Fruit fly (Drosophila melanogaster) whole organism, embryonic: ENCODE data around the gene CG15043.

Source experiments
- ATbp ChIP-seq: fragments of 200-800 bp; sonication (Bioruptor generic); optimal IDR thresholded peaks from 2 replicates; lab custom pipeline; 2017; ENCODE audit warnings: missing biosample characterization, mild to moderate bottlenecking, missing genetic modification characterization, missing genetic modification reagents
- Adf1 ChIP-seq: fragments of 200-800 bp; sonication (Bioruptor generic); IDR thresholded peaks from 2 replicates; pipeline ENCODE4 v1.3.6; 2022; ENCODE audit warnings: missing biosample characterization, missing genetic modification characterization
- Bdp1 ChIP-seq: fragments of 200-800 bp; sonication (Bioruptor generic); optimal IDR thresholded peaks from 3 replicates; lab custom pipeline; 2016; ENCODE audit warnings: missing biosample characterization, missing genetic modification characterization
- CG11456 ChIP-seq: fragments of 200-800 bp; sonication (Bioruptor generic); IDR thresholded peaks from 3 replicates; pipeline ENCODE4 v1.3.6; 2022; ENCODE audit warnings: missing biosample characterization, missing genetic modification characterization
- CG11723 ChIP-seq: fragments of 200-800 bp; sonication (Bioruptor generic); optimal IDR thresholded peaks from 2 replicates; lab custom pipeline; 2017; ENCODE audit warnings: missing biosample characterization, mild to moderate bottlenecking, missing genetic modification characterization
- CG12155 ChIP-seq: fragments of 200-800 bp; sonication (Bioruptor generic); optimal IDR thresholded peaks from 3 replicates; lab custom pipeline; 2016; ENCODE audit warnings: missing biosample characterization, missing genetic modification characterization
- CG12236 ChIP-seq: fragments of 200-800 bp; sonication (Bioruptor generic); optimal IDR thresholded peaks from 2 replicates; lab custom pipeline; 2016; ENCODE audit warnings: missing biosample characterization, missing genetic modification characterization
- CG12299 ChIP-seq: fragments of 200-800 bp; sonication (Bioruptor generic); optimal IDR thresholded peaks from 2 replicates; lab custom pipeline; 2018; ENCODE audit warnings: missing biosample characterization, mild to moderate bottlenecking, missing genetic modification characterization
- CG1233 ChIP-seq: fragments of 200-800 bp; sonication (Bioruptor generic); optimal IDR thresholded peaks from 4 replicates; lab custom pipeline; 2018; ENCODE audit warnings: missing biosample characterization, mild to moderate bottlenecking, missing genetic modification characterization
- CG13123 ChIP-seq: fragments of 200-800 bp; sonication (Bioruptor generic); optimal IDR thresholded peaks from 2 replicates; lab custom pipeline; 2016; ENCODE audit warnings: missing biosample characterization, missing genetic modification characterization
- CG17568 ChIP-seq: fragments of 200-800 bp; sonication (Bioruptor generic); optimal IDR thresholded peaks from 2 replicates; lab custom pipeline; 2018; ENCODE audit warnings: missing biosample characterization, mild to moderate bottlenecking, missing genetic modification characterization, moderate library complexity
- CG18599 ChIP-seq: fragments of 200-800 bp; sonication (Bioruptor generic); optimal IDR thresholded peaks from 3 replicates; lab custom pipeline; 2017; ENCODE audit warnings: missing biosample characterization, missing genetic modification characterization, mild to moderate bottlenecking, moderate library complexity, missing genetic modification reagents
- CG18764 ChIP-seq: fragments of 200-800 bp; sonication (Bioruptor generic); optimal IDR thresholded peaks from 3 replicates; lab custom pipeline; 2016; ENCODE audit warnings: missing biosample characterization, missing genetic modification characterization
- CG2202 ChIP-seq: fragments of 200-800 bp; sonication (Bioruptor generic); optimal IDR thresholded peaks from 2 replicates; lab custom pipeline; 2018; ENCODE audit warnings: missing biosample characterization, mild to moderate bottlenecking, missing genetic modification characterization
- CG33557 ChIP-seq: fragments of 200-800 bp; sonication (Bioruptor generic); optimal IDR thresholded peaks from 2 replicates; lab custom pipeline; 2019; ENCODE audit warnings: missing biosample characterization, mild to moderate bottlenecking, missing genetic modification characterization, moderate library complexity
- CG4617 ChIP-seq: fragments of 200-800 bp; sonication (Bioruptor generic); optimal IDR thresholded peaks from 3 replicates; lab custom pipeline; 2016; ENCODE audit warnings: missing biosample characterization, missing genetic modification characterization, borderline replicate concordance
- CG4820 ChIP-seq: fragments of 200-800 bp; sonication (Bioruptor generic); optimal IDR thresholded peaks from 3 replicates; lab custom pipeline; 2016; ENCODE audit warnings: missing biosample characterization, missing genetic modification characterization
- CG5245 ChIP-seq: fragments of 200-800 bp; sonication (Bioruptor generic); optimal IDR thresholded peaks from 3 replicates; lab custom pipeline; 2016; ENCODE audit warnings: missing biosample characterization, missing genetic modification characterization
- CG6683 ChIP-seq: fragments of 200-800 bp; sonication (Bioruptor generic); optimal IDR thresholded peaks from 2 replicates; lab custom pipeline; 2017; ENCODE audit warnings: missing biosample characterization, mild to moderate bottlenecking, missing genetic modification characterization, missing genetic modification reagents
- CG7987 ChIP-seq: fragments of 200-800 bp; sonication (Bioruptor generic); optimal IDR thresholded peaks from 2 replicates; lab custom pipeline; 2018; ENCODE audit warnings: missing biosample characterization, mild to moderate bottlenecking, missing genetic modification characterization, moderate library complexity
- CG8281 ChIP-seq: fragments of 200-800 bp; sonication (Bioruptor generic); optimal IDR thresholded peaks from 2 replicates; lab custom pipeline; 2018; ENCODE audit warnings: missing biosample characterization, mild to moderate bottlenecking, missing genetic modification characterization, moderate library complexity
- D19A ChIP-seq: fragments of 200-800 bp; optimal IDR thresholded peaks from 3 replicates; lab custom pipeline; 2019; ENCODE audit warnings: missing biosample characterization, mild to moderate bottlenecking, missing genetic modification characterization, moderate library complexity
- HLH54F ChIP-seq: fragments of 200-800 bp; sonication (Bioruptor generic); optimal IDR thresholded peaks from 3 replicates; lab custom pipeline; 2016; ENCODE audit warnings: missing biosample characterization, missing genetic modification characterization
- Hr78 ChIP-seq, 2 experiments: fragments of 200-800 bp in 1 of 2; fragments of >200 bp in 1 of 2; sonication (Bioruptor generic) in 1 of 2; optimal IDR thresholded peaks; 2 replicates each; lab custom pipeline; 2017 to 2019; ENCODE audit warnings: missing biosample characterization in 2 of 2, missing genetic modification characterization in 2 of 2, mild to moderate bottlenecking in 1 of 2, moderate library complexity in 1 of 2
- Kr ChIP-seq: fragments of 200-800 bp; sonication (Bioruptor generic); optimal IDR thresholded peaks from 2 replicates; lab custom pipeline; 2017; ENCODE audit warnings: missing biosample characterization, mild to moderate bottlenecking, missing genetic modification characterization
- Side ChIP-seq: fragments of 200-800 bp; sonication (Bioruptor generic); optimal IDR thresholded peaks from 2 replicates; lab custom pipeline; 2016; ENCODE audit warnings: missing biosample characterization, missing genetic modification characterization
- Tbp ChIP-seq: fragments of >200 bp; optimal IDR thresholded peaks from 2 replicates; lab custom pipeline; 2018; ENCODE audit warnings: missing biosample characterization, missing genetic modification characterization
- YL-1 ChIP-seq: fragments of 200-800 bp; sonication (Bioruptor generic); optimal IDR thresholded peaks from 3 replicates; lab custom pipeline; 2017; ENCODE audit warnings: missing biosample characterization, mild to moderate bottlenecking, missing genetic modification characterization
- ab ChIP-seq: fragments of 200-800 bp; sonication (Bioruptor generic); optimal IDR thresholded peaks from 2 replicates; lab custom pipeline; 2016; ENCODE audit warnings: missing biosample characterization, missing genetic modification characterization
- ato ChIP-seq: fragments of 200-800 bp; sonication (Bioruptor generic); IDR thresholded peaks from 2 replicates; pipeline ENCODE4 v1.3.6; 2022; ENCODE audit warnings: missing biosample characterization, missing genetic modification characterization; ENCODE audit not compliant: partially characterized antibody
- bowl ChIP-seq: fragments of 200-800 bp; sonication (Bioruptor generic); IDR thresholded peaks from 2 replicates; pipeline ENCODE4 v1.3.6; 2022; ENCODE audit warnings: missing biosample characterization, missing genetic modification characterization
- btn ChIP-seq: fragments of 200-800 bp; sonication (Bioruptor generic); optimal IDR thresholded peaks from 2 replicates; lab custom pipeline; 2016; ENCODE audit warnings: missing biosample characterization, missing genetic modification characterization
- cas ChIP-seq: fragments of 200-800 bp; sonication (Bioruptor generic); IDR thresholded peaks from 2 replicates; pipeline ENCODE4 v1.3.6; 2022; ENCODE audit warnings: missing biosample characterization, missing genetic modification characterization
- cwo ChIP-seq: fragments of 200-800 bp; sonication (Bioruptor generic); optimal IDR thresholded peaks from 3 replicates; lab custom pipeline; 2017; ENCODE audit warnings: missing biosample characterization, missing genetic modification characterization, mild to moderate bottlenecking, moderate library complexity, missing genetic modification reagents
- dan ChIP-seq: fragments of 200-800 bp; sonication (Bioruptor generic); IDR thresholded peaks from 2 replicates; pipeline ENCODE4 v1.3.6; 2022; ENCODE audit warnings: missing biosample characterization, missing genetic modification characterization
- dimm ChIP-seq: fragments of 200-800 bp; sonication (Bioruptor generic); IDR thresholded peaks from 2 replicates; pipeline ENCODE4 v1.3.6; 2022; ENCODE audit warnings: missing biosample characterization, missing genetic modification characterization
- dmrt99B ChIP-seq: fragments of 200-800 bp; sonication (Bioruptor generic); optimal IDR thresholded peaks from 2 replicates; lab custom pipeline; 2018; ENCODE audit warnings: missing biosample characterization, mild to moderate bottlenecking, missing genetic modification characterization, moderate library complexity
- fu2 ChIP-seq: fragments of 200-800 bp; sonication (Bioruptor generic); optimal IDR thresholded peaks from 2 replicates; lab custom pipeline; 2016; ENCODE audit warnings: missing biosample characterization, missing genetic modification characterization
- gcm ChIP-seq: fragments of 200-800 bp; sonication (Bioruptor generic); optimal IDR thresholded peaks from 2 replicates; lab custom pipeline; 2019; ENCODE audit warnings: missing biosample characterization, mild to moderate bottlenecking, missing genetic modification characterization, moderate library complexity
- gsb ChIP-seq: fragments of 200-800 bp; sonication (Bioruptor generic); IDR thresholded peaks from 2 replicates; pipeline ENCODE4 v1.3.6; 2022; ENCODE audit warnings: missing biosample characterization, missing genetic modification characterization
- nerfin-1 ChIP-seq: fragments of 200-800 bp; sonication (Bioruptor generic); optimal IDR thresholded peaks from 3 replicates; lab custom pipeline; 2019; ENCODE audit warnings: missing biosample characterization, mild to moderate bottlenecking, missing genetic modification characterization, moderate library complexity
- odd ChIP-seq: fragments of 200-800 bp; sonication (Bioruptor generic); optimal IDR thresholded peaks from 2 replicates; lab custom pipeline; 2017; ENCODE audit warnings: missing biosample characterization, mild to moderate bottlenecking, missing genetic modification characterization
- phol ChIP-seq: fragments of 200-800 bp; sonication (Bioruptor generic); optimal IDR thresholded peaks from 3 replicates; lab custom pipeline; 2018; ENCODE audit warnings: missing biosample characterization, mild to moderate bottlenecking, missing genetic modification characterization, moderate library complexity
- sc ChIP-seq, 3 experiments: fragments of >200 bp in 2 of 3; fragments of 200-800 bp in 1 of 3; sonication (Bioruptor generic) in 1 of 3; optimal IDR thresholded peaks; 2 replicates in 2 of 3; 3 replicates in 1 of 3; lab custom pipeline; 2017; ENCODE audit warnings: mild to moderate bottlenecking in 1 of 3, missing biosample characterization in 1 of 3, missing genetic modification characterization in 1 of 3, missing genetic modification reagents in 1 of 3
- schlank ChIP-seq: fragments of 200-800 bp; sonication (Bioruptor generic); optimal IDR thresholded peaks from 2 replicates; lab custom pipeline; 2018; ENCODE audit warnings: missing biosample characterization, mild to moderate bottlenecking, missing genetic modification characterization
- scrt ChIP-seq: fragments of 200-800 bp; sonication (Bioruptor generic); optimal IDR thresholded peaks from 2 replicates; lab custom pipeline; 2018; ENCODE audit warnings: missing biosample characterization, mild to moderate bottlenecking, missing genetic modification characterization, moderate library complexity
- seq ChIP-seq: fragments of 200-800 bp; sonication (Bioruptor generic); IDR thresholded peaks from 2 replicates; pipeline ENCODE4 v1.3.6; 2022; ENCODE audit warnings: missing biosample characterization, missing genetic modification characterization
- slou ChIP-seq: fragments of 200-800 bp; sonication (Bioruptor generic); optimal IDR thresholded peaks from 3 replicates; lab custom pipeline; 2016; ENCODE audit warnings: missing biosample characterization, missing genetic modification characterization
- sqz ChIP-seq: fragments of 200-800 bp; sonication (Bioruptor generic); optimal IDR thresholded peaks from 3 replicates; lab custom pipeline; 2018; ENCODE audit warnings: missing biosample characterization, mild to moderate bottlenecking, missing genetic modification characterization
- toy ChIP-seq: fragments of 200-800 bp; sonication (Bioruptor generic); IDR thresholded peaks from 2 replicates; pipeline ENCODE4 v1.3.6; 2022; ENCODE audit warnings: missing biosample characterization, missing genetic modification characterization

Gene CG15043

DNA sequence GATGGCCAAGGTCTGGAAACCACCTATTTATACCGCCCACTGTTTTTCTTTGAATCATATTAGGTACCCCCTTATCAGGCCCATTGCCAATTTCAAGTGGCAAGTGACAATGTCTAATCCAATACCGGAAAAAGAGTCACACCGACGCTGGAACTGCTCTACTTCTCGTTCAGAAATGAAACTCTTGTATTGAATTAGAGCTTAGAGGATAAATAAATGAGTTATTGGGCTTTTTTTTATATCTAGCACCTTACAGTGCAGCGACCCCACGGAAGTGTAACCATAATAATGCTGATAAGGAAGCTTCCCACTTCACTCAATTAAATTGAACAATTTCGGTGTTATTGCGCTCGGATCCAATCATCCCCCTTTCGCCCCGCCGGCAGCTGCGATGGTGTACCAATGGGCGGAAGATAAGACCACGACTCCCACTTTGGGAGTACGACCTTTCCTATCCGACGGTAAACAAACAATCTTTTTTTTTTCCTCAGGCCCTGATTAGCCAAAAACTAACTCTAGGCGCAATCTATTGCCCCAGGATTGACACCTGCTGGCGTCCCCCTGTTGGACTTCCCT, at the start of gene CG15043:
TSS of gene CG15043 (minus strand) at position 4 of the 576 bp plus-strand sequence.
- no peak for TF ChIP-seq schlank (tag; lab: Kevin White, UChicago)
- TF ChIP-seq bowl: no peak
- no peak for TF ChIP-seq Side (GFP tag; lab: Kevin White, UChicago)
- no peak for TF ChIP-seq CG18764 (GFP tag; lab: Kevin White, UChicago)
- peak; percentile 3 for TF ChIP-seq CG4820 (GFP tag; lab: Kevin White, UChicago)
- TF ChIP-seq dimm (GFP tag; lab: Robert Waterston, UW): no peak
- no peak for TF ChIP-seq YL-1 (GFP tag; lab: Kevin White, UChicago)
- peak; percentile 39 for TF ChIP-seq HLH54F (GFP tag; lab: Kevin White, UChicago)
- TF ChIP-seq CG12236 (GFP tag; lab: Kevin White, UChicago): no peak
- TF ChIP-seq sc (optimal IDR thresholded peaks at IDR 0.05; lab: Kevin White, UChicago): no peak
- no peak for TF ChIP-seq sc (GFP tag; optimal IDR thresholded peaks at IDR 0.05; lab: Kevin White, UChicago)
- peak; percentile 9 for TF ChIP-seq fu2
- TF ChIP-seq Bdp1 (GFP tag; lab: Kevin White, UChicago): no peak
- TF ChIP-seq cas: no peak
- no peak for TF ChIP-seq CG13123 (GFP tag; lab: Kevin White, UChicago)
- no peak for TF ChIP-seq CG33557 (GFP tag; lab: Kevin White, UChicago)
- TF ChIP-seq Kr (GFP tag; lab: Kevin White, UChicago): no peak
- peak; percentile 14 for TF ChIP-seq CG12155 (GFP tag; lab: Kevin White, UChicago)
- TF ChIP-seq CG4617 (GFP tag; lab: Kevin White, UChicago): no peak
- no peak for TF ChIP-seq CG7987 (GFP tag; lab: Kevin White, UChicago)
- TF ChIP-seq sqz (GFP tag; lab: Kevin White, UChicago): no peak
- no peak for TF ChIP-seq nerfin-1
- TF ChIP-seq cwo (GFP tag; lab: Kevin White, UChicago): peak; percentile 44
- no peak for TF ChIP-seq CG12299 (tag; lab: Kevin White, UChicago)
- TF ChIP-seq CG18599 (GFP tag; lab: Kevin White, UChicago): peak; percentile 80
- TF ChIP-seq CG11456 (GFP tag; lab: Robert Waterston, UW): peak; percentile 73; the same call in 2 of the 3 replicates
- TF ChIP-seq gsb (GFP tag; lab: Robert Waterston, UW): peak; percentile 53
- no peak for TF ChIP-seq dmrt99B (tag; lab: Kevin White, UChicago)
- TF ChIP-seq CG6683 (GFP tag; lab: Kevin White, UChicago): no peak
- TF ChIP-seq ato: no peak
- no peak for TF ChIP-seq CG5245 (GFP tag; lab: Kevin White, UChicago)
- no peak for TF ChIP-seq dan
- TF ChIP-seq Adf1 (GFP tag; lab: Robert Waterston, UW): no peak
- TF ChIP-seq odd (GFP tag; lab: Kevin White, UChicago): no peak
- TF ChIP-seq D19A (tag; lab: Kevin White, UChicago): peak; percentile 84
- no peak for TF ChIP-seq slou (GFP tag; lab: Kevin White, UChicago)
- no peak for TF ChIP-seq CG1233 (GFP tag; lab: Kevin White, UChicago)
- TF ChIP-seq CG11723: no peak
- no peak for TF ChIP-seq toy
- TF ChIP-seq phol (tag; lab: Kevin White, UChicago): no peak
- TF ChIP-seq Hr78 (GFP tag; optimal IDR thresholded peaks at IDR 0.05; lab: Kevin White, UChicago): no peak
- no peak for TF ChIP-seq ATbp (GFP tag; lab: Kevin White, UChicago)
- no peak for TF ChIP-seq ab (GFP tag; lab: Kevin White, UChicago)
- no peak for TF ChIP-seq CG8281
- TF ChIP-seq scrt: no peak
- no peak for TF ChIP-seq gcm
- no peak for TF ChIP-seq btn (GFP tag; lab: Kevin White, UChicago)
- TF ChIP-seq CG17568 (GFP tag; lab: Kevin White, UChicago): no peak
- TF ChIP-seq CG2202 (tag; lab: Kevin White, UChicago): no peak
- TF ChIP-seq Tbp (GFP tag; lab: Kevin White, UChicago): no peak
- no peak for TF ChIP-seq seq (GFP tag; lab: Robert Waterston, UW)
